Fruit fly (Drosophila melanogaster) whole organism, embryonic: ENCODE data around the gene CG43902.

ENCODE experiments used
- Aef1 ChIP-seq: fragments of 200-800 bp; sonication (Bioruptor generic); IDR thresholded peaks from 3 replicates; pipeline ENCODE4 v1.3.6; 2022; ENCODE audit warnings: missing biosample characterization, missing genetic modification characterization
- Atf6 ChIP-seq: fragments of 200-800 bp; sonication (Bioruptor generic); IDR thresholded peaks from 2 replicates; pipeline ENCODE4 v1.3.6; 2022; ENCODE audit warnings: missing biosample characterization, missing genetic modification characterization
- Bdp1 ChIP-seq: fragments of 200-800 bp; sonication (Bioruptor generic); optimal IDR thresholded peaks from 3 replicates; lab custom pipeline; 2016; ENCODE audit warnings: missing biosample characterization, missing genetic modification characterization
- Bgb ChIP-seq: fragments of 200-800 bp; sonication (Bioruptor generic); IDR thresholded peaks from 2 replicates; pipeline ENCODE4 v1.3.6; 2022; ENCODE audit warnings: missing biosample characterization, missing genetic modification characterization; ENCODE audit not compliant: partially characterized antibody
- Blimp-1 ChIP-seq: fragments of 200-800 bp; sonication (Bioruptor generic); optimal IDR thresholded peaks from 3 replicates; lab custom pipeline; 2018; ENCODE audit warnings: missing biosample characterization, missing genetic modification characterization, mild to moderate bottlenecking, moderate library complexity, missing genetic modification reagents
- Bteb2 ChIP-seq: fragments of 200-800 bp; sonication (Bioruptor generic); optimal IDR thresholded peaks from 2 replicates; lab custom pipeline; 2016; ENCODE audit warnings: missing biosample characterization, missing genetic modification characterization
- CG12155 ChIP-seq: fragments of 200-800 bp; sonication (Bioruptor generic); optimal IDR thresholded peaks from 3 replicates; lab custom pipeline; 2016; ENCODE audit warnings: missing biosample characterization, missing genetic modification characterization
- CG1602 ChIP-seq: fragments of 200-800 bp; sonication (Bioruptor generic); optimal IDR thresholded peaks from 3 replicates; lab custom pipeline; 2016; ENCODE audit warnings: missing biosample characterization, missing genetic modification characterization
- CG16779 ChIP-seq: fragments of 200-800 bp; sonication (Bioruptor generic); IDR thresholded peaks from 2 replicates; pipeline ENCODE4 v1.3.6; 2022; ENCODE audit warnings: missing biosample characterization, missing genetic modification characterization
- CG16815 ChIP-seq: fragments of 200-800 bp; sonication (Bioruptor generic); optimal IDR thresholded peaks from 3 replicates; lab custom pipeline; 2017; ENCODE audit warnings: missing biosample characterization, mild to moderate bottlenecking, missing genetic modification characterization
- CG17328 ChIP-seq: fragments of 200-800 bp; sonication (Bioruptor generic); IDR thresholded peaks from 2 replicates; pipeline ENCODE4 v1.3.6; 2022; ENCODE audit warnings: missing biosample characterization, missing genetic modification characterization
- CG17361 ChIP-seq: fragments of 200-800 bp; sonication (Bioruptor generic); IDR thresholded peaks from 3 replicates; pipeline ENCODE4 v1.3.6; 2022; ENCODE audit warnings: missing biosample characterization, missing genetic modification characterization
- CG31224 ChIP-seq: fragments of 200-800 bp; sonication (Bioruptor generic); IDR thresholded peaks from 2 replicates; pipeline ENCODE4 v1.3.6; 2022; ENCODE audit warnings: missing biosample characterization, missing genetic modification characterization
- CG43689 ChIP-seq: fragments of 200-800 bp; sonication (Bioruptor generic); IDR thresholded peaks from 2 replicates; pipeline ENCODE4 v1.3.6; 2022; ENCODE audit warnings: missing biosample characterization, missing genetic modification characterization
- CG7839 ChIP-seq: fragments of 200-800 bp; sonication (Bioruptor generic); optimal IDR thresholded peaks from 3 replicates; lab custom pipeline; 2018; ENCODE audit warnings: missing biosample characterization, mild to moderate bottlenecking, missing genetic modification characterization, moderate library complexity
- CG7987 ChIP-seq: fragments of 200-800 bp; sonication (Bioruptor generic); optimal IDR thresholded peaks from 2 replicates; lab custom pipeline; 2018; ENCODE audit warnings: missing biosample characterization, mild to moderate bottlenecking, missing genetic modification characterization, moderate library complexity
- CG8765 ChIP-seq: fragments of 200-800 bp; sonication (Bioruptor generic); IDR thresholded peaks from 2 replicates; pipeline ENCODE4 v1.3.6; 2022; ENCODE audit warnings: missing biosample characterization, missing genetic modification characterization
- CG9727 ChIP-seq: fragments of 200-800 bp; sonication (Bioruptor generic); optimal IDR thresholded peaks from 3 replicates; lab custom pipeline; 2017; ENCODE audit warnings: missing biosample characterization, mild to moderate bottlenecking, missing genetic modification characterization
- CTCF ChIP-seq: fragments of 200-800 bp; sonication (Bioruptor generic); optimal IDR thresholded peaks from 2 replicates; lab custom pipeline; 2017; ENCODE audit warnings: missing biosample characterization, mild to moderate bottlenecking, missing genetic modification characterization, moderate library complexity
- CoRest ChIP-seq: fragments of 200-800 bp; sonication (Bioruptor generic); optimal IDR thresholded peaks from 3 replicates; lab custom pipeline; 2018; ENCODE audit warnings: missing biosample characterization, mild to moderate bottlenecking, missing genetic modification characterization, moderate library complexity
- Dll ChIP-seq: fragments of 200-800 bp; sonication (Bioruptor generic); IDR thresholded peaks from 4 replicates; pipeline ENCODE4 v1.3.6; 2022; ENCODE audit warnings: missing biosample characterization, missing genetic modification characterization; ENCODE audit not compliant: partially characterized antibody
- Fer3 ChIP-seq: fragments of 200-800 bp; sonication (Bioruptor generic); optimal IDR thresholded peaks from 2 replicates; lab custom pipeline; 2018; ENCODE audit warnings: missing biosample characterization, mild to moderate bottlenecking, missing genetic modification characterization, moderate library complexity
- HLHmδ ChIP-seq: fragments of 200-800 bp; sonication (Bioruptor generic); optimal IDR thresholded peaks from 2 replicates; lab custom pipeline; 2018; ENCODE audit warnings: missing biosample characterization, mild to moderate bottlenecking, missing genetic modification characterization, moderate library complexity
- Lhr ChIP-seq: fragments of 200-800 bp; sonication (Bioruptor generic); optimal IDR thresholded peaks from 3 replicates; lab custom pipeline; 2017; ENCODE audit warnings: mild to moderate bottlenecking, missing biosample characterization, missing genetic modification reagents, missing genetic modification characterization
- Med ChIP-seq: fragments of 200-800 bp; sonication (Bioruptor generic); peaks from one replicate; lab custom pipeline; 2016; ENCODE audit warnings: missing biosample characterization, missing genetic modification characterization, mild to moderate bottlenecking, inconsistent platforms, moderate library complexity
- NK7.1 ChIP-seq: fragments of 200-800 bp; sonication (Bioruptor generic); optimal IDR thresholded peaks from 3 replicates; lab custom pipeline; 2016; ENCODE audit warnings: missing biosample characterization, missing genetic modification characterization
- Nf-YA ChIP-seq: fragments of 200-800 bp; sonication (Bioruptor generic); IDR thresholded peaks from 2 replicates; pipeline ENCODE4 v1.3.6; 2022; ENCODE audit warnings: missing biosample characterization, missing genetic modification characterization
- NfI ChIP-seq: fragments of 200-800 bp; sonication (Bioruptor generic); optimal IDR thresholded peaks from 3 replicates; lab custom pipeline; 2018; ENCODE audit warnings: missing biosample characterization, mild to moderate bottlenecking, missing genetic modification characterization, moderate library complexity
- Oaz ChIP-seq: fragments of 200-800 bp; sonication (Bioruptor generic); IDR thresholded peaks from 2 replicates; pipeline ENCODE4 v1.3.6; 2022; ENCODE audit warnings: missing biosample characterization, missing genetic modification characterization
- Optix ChIP-seq: fragments of 200-800 bp; sonication (Bioruptor generic); IDR thresholded peaks from 3 replicates; pipeline ENCODE4 v1.3.6; 2022; ENCODE audit warnings: missing biosample characterization, missing genetic modification characterization
- Xrp1 ChIP-seq: fragments of 200-800 bp; sonication (Bioruptor generic); IDR thresholded peaks from 2 replicates; pipeline ENCODE4 v1.3.6; 2022; ENCODE audit warnings: missing biosample characterization, missing genetic modification characterization
- ab ChIP-seq: fragments of 200-800 bp; sonication (Bioruptor generic); optimal IDR thresholded peaks from 2 replicates; lab custom pipeline; 2016; ENCODE audit warnings: missing biosample characterization, missing genetic modification characterization
- ap ChIP-seq: fragments of 200-800 bp; sonication (Bioruptor generic); IDR thresholded peaks from 2 replicates; pipeline ENCODE4 v1.3.6; 2022; ENCODE audit warnings: missing biosample characterization, missing genetic modification characterization
- bab2 ChIP-seq: fragments of 200-800 bp; sonication (Bioruptor generic); optimal IDR thresholded peaks from 2 replicates; lab custom pipeline; 2016; ENCODE audit warnings: missing biosample characterization, missing genetic modification characterization
- crol ChIP-seq: fragments of 200-800 bp; sonication (Bioruptor generic); IDR thresholded peaks from 2 replicates; pipeline ENCODE4 v1.3.6; 2022; ENCODE audit warnings: missing biosample characterization, missing genetic modification characterization
- da ChIP-seq: fragments of 200-800 bp; sonication (Bioruptor generic); optimal IDR thresholded peaks from 2 replicates; lab custom pipeline; 2016; ENCODE audit warnings: missing biosample characterization, missing genetic modification characterization
- emc ChIP-seq: fragments of 200-800 bp; sonication (Bioruptor generic); optimal IDR thresholded peaks from 2 replicates; lab custom pipeline; 2016; ENCODE audit warnings: missing biosample characterization, missing genetic modification characterization
- en ChIP-seq: fragments of 200-800 bp; sonication (Bioruptor generic); optimal IDR thresholded peaks from 2 replicates; lab custom pipeline; 2016; ENCODE audit warnings: missing biosample characterization, missing genetic modification characterization
- ftz-f1 ChIP-seq: fragments of 200-800 bp; sonication (Bioruptor generic); optimal IDR thresholded peaks from 2 replicates; lab custom pipeline; 2016; ENCODE audit warnings: missing biosample characterization, missing genetic modification characterization
- h ChIP-seq: fragments of >200 bp; optimal IDR thresholded peaks from 2 replicates; lab custom pipeline; 2017
- nau ChIP-seq: fragments of 200-800 bp; sonication (Bioruptor generic); optimal IDR thresholded peaks from 3 replicates; lab custom pipeline; 2017; ENCODE audit warnings: missing biosample characterization, mild to moderate bottlenecking, missing genetic modification characterization, missing genetic modification reagents
- nerfin-1 ChIP-seq: fragments of 200-800 bp; sonication (Bioruptor generic); optimal IDR thresholded peaks from 3 replicates; lab custom pipeline; 2019; ENCODE audit warnings: missing biosample characterization, mild to moderate bottlenecking, missing genetic modification characterization, moderate library complexity
- org-1 ChIP-seq: fragments of 200-800 bp; sonication (Bioruptor generic); optimal IDR thresholded peaks from 2 replicates; lab custom pipeline; 2017; ENCODE audit warnings: missing biosample characterization, missing genetic modification characterization
- prd ChIP-seq, 3 experiments: fragments of >200 bp in 2 of 3; fragments of 200-800 bp in 1 of 3; sonication (Bioruptor generic) in 1 of 3; optimal IDR thresholded peaks in 2 of 3; IDR thresholded peaks in 1 of 3; 2 replicates in 2 of 3; 3 replicates in 1 of 3; pipeline versions ENCODE4 v1.3.6 to Lab custom; 2017 to 2022; ENCODE audit warnings: missing biosample characterization in 1 of 3, missing genetic modification characterization in 1 of 3
- ranshi ChIP-seq: fragments of 200-800 bp; sonication (Bioruptor generic); IDR thresholded peaks from 2 replicates; pipeline ENCODE4 v1.3.6; 2022; ENCODE audit warnings: missing biosample characterization, missing genetic modification characterization
- repo ChIP-seq: fragments of 200-800 bp; sonication (Bioruptor generic); optimal IDR thresholded peaks from 2 replicates; lab custom pipeline; 2016; ENCODE audit warnings: missing biosample characterization, missing genetic modification characterization
- sd ChIP-seq: fragments of 200-800 bp; sonication (Bioruptor generic); optimal IDR thresholded peaks from 3 replicates; lab custom pipeline; 2018; ENCODE audit warnings: missing biosample characterization, mild to moderate bottlenecking, missing genetic modification characterization, moderate library complexity
- sqz ChIP-seq: fragments of 200-800 bp; sonication (Bioruptor generic); optimal IDR thresholded peaks from 3 replicates; lab custom pipeline; 2018; ENCODE audit warnings: missing biosample characterization, mild to moderate bottlenecking, missing genetic modification characterization
- ssp ChIP-seq: fragments of 200-800 bp; sonication (Bioruptor generic); IDR thresholded peaks from 2 replicates; pipeline ENCODE4 v1.3.6; 2022; ENCODE audit warnings: missing biosample characterization, missing genetic modification characterization
- tup ChIP-seq: fragments of 200-800 bp; sonication (Bioruptor generic); optimal IDR thresholded peaks from 2 replicates; lab custom pipeline; 2016; ENCODE audit warnings: missing biosample characterization, mild to moderate bottlenecking, missing genetic modification characterization, moderate library complexity
- twi ChIP-seq: fragments of 200-800 bp; optimal IDR thresholded peaks from 2 replicates; lab custom pipeline; 2019; ENCODE audit warnings: missing biosample characterization, mild to moderate bottlenecking, missing genetic modification characterization, moderate library complexity
- unpg ChIP-seq: fragments of 200-800 bp; sonication (Bioruptor generic); optimal IDR thresholded peaks from 3 replicates; lab custom pipeline; 2018; ENCODE audit warnings: missing biosample characterization, mild to moderate bottlenecking, missing genetic modification characterization, moderate library complexity

CG43902 gene

DNA sequence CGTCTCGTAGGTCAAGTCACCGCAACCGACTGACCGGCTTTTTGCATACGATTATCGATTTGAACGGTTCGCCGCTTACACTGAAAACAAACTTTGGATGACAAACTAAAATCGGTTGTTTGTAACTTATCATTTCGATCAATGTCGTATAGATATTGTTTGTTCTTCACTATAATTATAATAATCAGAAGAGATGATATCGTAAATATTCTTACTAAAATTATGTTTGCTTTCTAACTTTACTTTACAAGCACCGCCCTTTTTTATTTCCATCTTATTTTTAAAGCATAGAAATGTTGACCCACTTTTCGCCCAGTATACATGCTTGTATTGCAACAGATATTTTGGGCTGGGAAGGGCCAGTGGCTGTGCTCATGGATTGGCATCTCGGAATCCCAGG is 74.8 kb downstream of the CG43902 start, which contains the start of gene CG2961 (continued):
- TF ChIP-seq CoRest (tag; lab: Kevin White, UChicago) (peak; percentile 13), CG12155 (GFP tag; lab: Kevin White, UChicago) (no peak), h (no peak), CG9727 (GFP tag; lab: Kevin White, UChicago) (no peak), ftz-f1 (GFP tag; lab: Kevin White, UChicago) (no peak), Oaz (peak; percentile 38; the same call in 1 of the 2 replicates), repo (GFP tag; lab: Kevin White, UChicago) (no peak), org-1 (GFP tag; lab: Kevin White, UChicago) (no peak), ap (GFP tag; lab: Robert Waterston, UW) (peak; percentile 38; the same call in 1 of the 2 replicates), tup (no peak), CG7839 (peak; percentile 22), ab (no peak), sqz (GFP tag; lab: Kevin White, UChicago) (no peak), ranshi (GFP tag; lab: Robert Waterston, UW) (no peak), Aef1 (no peak), CG43689 (GFP tag; lab: Robert Waterston, UW) (no peak), NfI (peak; percentile 2), ssp (GFP tag; lab: Robert Waterston, UW) (0 out of 2 replicates have a peak, but pooled peaks have one; percentile 11), prd (optimal IDR thresholded peaks at IDR 0.05; lab: Kevin White, UChicago) (no peak), prd (GFP tag; IDR thresholded peaks at IDR 0.05; lab: Robert Waterston, UW) (peak; percentile 29; the same call in 1 of the 3 replicates), CG1602 (no peak), CG17328 (GFP tag; lab: Robert Waterston, UW) (0 out of 2 replicates have a peak, but pooled peaks have one; percentile 8), CG8765 (GFP tag; lab: Robert Waterston, UW) (no peak), CG16815 (no peak), Med (GFP tag; lab: Kevin White, UChicago) (peak; percentile 79), nerfin-1 (peak; percentile 19), Dll (GFP tag; lab: Robert Waterston, UW) (no peak), bab2 (no peak), HLHmδ (GFP tag; lab: Kevin White, UChicago) (no peak), twi (no peak), Nf-YA (no peak), da (GFP tag; lab: Kevin White, UChicago) (no peak), Xrp1 (GFP tag; lab: Robert Waterston, UW) (peak; percentile 34; the same call in 1 of the 2 replicates), nau (GFP tag; lab: Kevin White, UChicago) (peak; percentile 8), CG16779 (no peak), CG7987 (no peak), Blimp-1 (GFP tag; lab: Kevin White, UChicago) (peak; percentile 28), sd (tag; lab: Kevin White, UChicago) (peak; percentile 46), CG17361 (GFP tag; lab: Robert Waterston, UW) (no peak), CTCF (GFP tag; lab: Kevin White, UChicago) (no peak), Fer3 (tag; lab: Kevin White, UChicago) (no peak), Lhr (GFP tag; lab: Kevin White, UChicago) (no peak), Optix (GFP tag; lab: Robert Waterston, UW) (no peak), CG31224 (no peak), Atf6 (GFP tag; lab: Robert Waterston, UW) (no peak), unpg (GFP tag; lab: Kevin White, UChicago) (peak; percentile 58), en (GFP tag; lab: Kevin White, UChicago) (no peak), Bteb2 (GFP tag; lab: Kevin White, UChicago) (no peak), Bdp1 (no peak), emc (no peak), crol (GFP tag; lab: Robert Waterston, UW) (no peak), NK7.1 (GFP tag; lab: Kevin White, UChicago) (no peak), Bgb (GFP tag; lab: Robert Waterston, UW) (no peak)
